Worm (Caenorhabditis elegans) whole organism, L4/young adult: Measurements from ENCODE around the gene ceh-40.

Experiments used
- dao-5 ChIP-seq: sonication (generic microtip); optimal IDR thresholded peaks from 2 replicates; lab custom pipeline; 2016; ENCODE audit warnings: missing genotype, missing genetic modification characterization, moderate library complexity, missing compliant biosample characterization
- him-1 ChIP-seq: sonication (generic microtip); optimal IDR thresholded peaks from 2 replicates; lab custom pipeline; 2016; ENCODE audit warnings: missing genotype, missing genetic modification reagents, missing genetic modification characterization, missing compliant biosample characterization

DNA sequence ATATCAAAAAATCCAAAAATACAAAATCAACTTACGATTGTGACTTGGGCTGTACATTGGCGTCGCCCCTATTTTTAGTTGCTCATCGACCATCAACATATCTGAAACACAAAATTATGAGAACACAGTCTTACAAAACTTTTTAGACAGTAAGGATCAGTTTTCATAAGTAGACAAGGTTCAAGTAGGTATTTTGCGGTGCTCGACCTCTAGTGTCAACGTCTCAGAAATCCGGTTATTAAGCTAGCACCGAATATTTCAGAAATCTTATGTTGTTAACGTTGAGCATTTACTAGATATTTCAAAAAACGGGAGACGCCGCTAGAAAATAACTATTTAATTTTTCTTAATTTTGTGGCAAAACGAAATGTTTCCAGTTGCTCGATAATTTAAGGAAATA is 49.7 kb downstream of the ceh-40 start, which contains the start of gene otpl-8:
- no peak for TF ChIP-seq him-1 (tag; lab: Kevin White, UChicago)
- TF ChIP-seq dao-5: no peak
